Fruit fly (Drosophila melanogaster) whole organism, embryonic: Measurements from ENCODE around the gene Ssu72.

Experiments used
- Ada2b ChIP-seq: fragments of 200-800 bp; sonication (Bioruptor generic); IDR thresholded peaks from 2 replicates; pipeline ENCODE4 v1.3.6; 2022; ENCODE audit warnings: missing biosample characterization, missing genetic modification characterization
- Asciz ChIP-seq: fragments of 200-800 bp; sonication (Bioruptor generic); optimal IDR thresholded peaks from 2 replicates; lab custom pipeline; 2017; ENCODE audit warnings: missing biosample characterization, mild to moderate bottlenecking, missing genetic modification characterization, missing genetic modification reagents
- Atf-2 ChIP-seq: fragments of 200-800 bp; sonication (Bioruptor generic); optimal IDR thresholded peaks from 2 replicates; lab custom pipeline; 2016; ENCODE audit warnings: missing biosample characterization, missing genetic modification characterization
- Bteb2 ChIP-seq: fragments of 200-800 bp; sonication (Bioruptor generic); optimal IDR thresholded peaks from 2 replicates; lab custom pipeline; 2016; ENCODE audit warnings: missing biosample characterization, missing genetic modification characterization
- C15 ChIP-seq: fragments of 200-800 bp; sonication (Bioruptor generic); IDR thresholded peaks from 3 replicates; pipeline ENCODE4 v1.3.6; 2022; ENCODE audit warnings: missing biosample characterization, missing genetic modification characterization
- CG12236 ChIP-seq: fragments of 200-800 bp; sonication (Bioruptor generic); optimal IDR thresholded peaks from 2 replicates; lab custom pipeline; 2016; ENCODE audit warnings: missing biosample characterization, missing genetic modification characterization
- CG13287 ChIP-seq: fragments of 200-800 bp; sonication (Bioruptor generic); IDR thresholded peaks from 2 replicates; pipeline ENCODE4 v1.3.6; 2022; ENCODE audit warnings: missing biosample characterization, missing genetic modification characterization; ENCODE audit not compliant: partially characterized antibody
- CG13624 ChIP-seq: fragments of 200-800 bp; sonication (Bioruptor generic); optimal IDR thresholded peaks from 2 replicates; lab custom pipeline; 2016; ENCODE audit warnings: missing biosample characterization, missing genetic modification characterization
- CG13894 ChIP-seq: fragments of 200-800 bp; sonication (Bioruptor generic); optimal IDR thresholded peaks from 3 replicates; lab custom pipeline; 2018; ENCODE audit warnings: missing biosample characterization, mild to moderate bottlenecking, missing genetic modification characterization, moderate library complexity
- CG14860 ChIP-seq: fragments of 200-800 bp; sonication (Bioruptor generic); IDR thresholded peaks from 3 replicates; pipeline ENCODE4 v1.3.6; 2022; ENCODE audit warnings: missing biosample characterization, missing genetic modification characterization; ENCODE audit not compliant: partially characterized antibody
- CG1832 ChIP-seq: fragments of 200-800 bp; sonication (Bioruptor generic); optimal IDR thresholded peaks from 2 replicates; lab custom pipeline; 2017; ENCODE audit warnings: missing biosample characterization, mild to moderate bottlenecking, missing genetic modification characterization, inconsistent platforms
- CG2875 ChIP-seq: fragments of 200-800 bp; sonication (Bioruptor generic); optimal IDR thresholded peaks from 2 replicates; lab custom pipeline; 2017; ENCODE audit warnings: missing biosample characterization, mild to moderate bottlenecking, missing genetic modification characterization, missing genetic modification reagents
- CG42726 ChIP-seq: fragments of 200-800 bp; sonication (Bioruptor generic); IDR thresholded peaks from 2 replicates; pipeline ENCODE4 v1.3.6; 2022; ENCODE audit warnings: missing biosample characterization, missing genetic modification characterization; ENCODE audit not compliant: partially characterized antibody
- CG4282 ChIP-seq: fragments of 200-800 bp; sonication (Bioruptor generic); optimal IDR thresholded peaks from 2 replicates; lab custom pipeline; 2016; ENCODE audit warnings: missing biosample characterization, missing genetic modification characterization
- CG5245 ChIP-seq: fragments of 200-800 bp; sonication (Bioruptor generic); optimal IDR thresholded peaks from 3 replicates; lab custom pipeline; 2016; ENCODE audit warnings: missing biosample characterization, missing genetic modification characterization
- CG6683 ChIP-seq: fragments of 200-800 bp; sonication (Bioruptor generic); optimal IDR thresholded peaks from 2 replicates; lab custom pipeline; 2017; ENCODE audit warnings: missing biosample characterization, mild to moderate bottlenecking, missing genetic modification characterization, missing genetic modification reagents
- CG7372 ChIP-seq: fragments of 200-800 bp; sonication (Bioruptor generic); IDR thresholded peaks from 2 replicates; pipeline ENCODE4 v1.3.6; 2022; ENCODE audit warnings: missing biosample characterization, missing genetic modification characterization
- CG7556 ChIP-seq: fragments of 200-800 bp; sonication (Bioruptor generic); optimal IDR thresholded peaks from 2 replicates; lab custom pipeline; 2017; ENCODE audit warnings: missing biosample characterization, mild to moderate bottlenecking, missing genetic modification characterization
- CG7745 ChIP-seq: fragments of 200-800 bp; sonication (Bioruptor generic); optimal IDR thresholded peaks from 2 replicates; lab custom pipeline; 2018; ENCODE audit warnings: missing biosample characterization, mild to moderate bottlenecking, missing genetic modification characterization, moderate library complexity
- CG7786 ChIP-seq: fragments of 200-800 bp; sonication (Bioruptor generic); optimal IDR thresholded peaks from 2 replicates; lab custom pipeline; 2016; ENCODE audit warnings: missing biosample characterization, missing genetic modification characterization
- CG9797 ChIP-seq: fragments of 200-800 bp; sonication (Bioruptor generic); optimal IDR thresholded peaks from 3 replicates; lab custom pipeline; 2018; ENCODE audit warnings: missing biosample characterization, mild to moderate bottlenecking, missing genetic modification characterization
- D ChIP-seq, 2 experiments: fragments of 200-800 bp in 1 of 2; fragments of >200 bp in 1 of 2; sonication (Bioruptor generic) in 1 of 2; optimal IDR thresholded peaks; 2 replicates in 1 of 2; 3 replicates in 1 of 2; lab custom pipeline; 2017; ENCODE audit warnings: mild to moderate bottlenecking in 1 of 2, missing biosample characterization in 1 of 2, missing genetic modification characterization in 1 of 2, missing genetic modification reagents in 1 of 2
- Dip3 ChIP-seq: fragments of 200-800 bp; sonication (Bioruptor generic); optimal IDR thresholded peaks from 3 replicates; lab custom pipeline; 2016; ENCODE audit warnings: missing biosample characterization, missing genetic modification characterization
- Fer3 ChIP-seq: fragments of 200-800 bp; sonication (Bioruptor generic); optimal IDR thresholded peaks from 2 replicates; lab custom pipeline; 2018; ENCODE audit warnings: missing biosample characterization, mild to moderate bottlenecking, missing genetic modification characterization, moderate library complexity
- Hand ChIP-seq: fragments of 200-800 bp; sonication (Bioruptor generic); optimal IDR thresholded peaks from 2 replicates; lab custom pipeline; 2017; ENCODE audit warnings: mild to moderate bottlenecking, missing biosample characterization, missing genetic modification reagents, missing genetic modification characterization
- Hr78 ChIP-seq, 2 experiments: fragments of 200-800 bp in 1 of 2; fragments of >200 bp in 1 of 2; sonication (Bioruptor generic) in 1 of 2; optimal IDR thresholded peaks; 2 replicates each; lab custom pipeline; 2017 to 2019; ENCODE audit warnings: missing biosample characterization in 2 of 2, missing genetic modification characterization in 2 of 2, mild to moderate bottlenecking in 1 of 2, moderate library complexity in 1 of 2
- Hsf ChIP-seq: fragments of 200-800 bp; sonication (Bioruptor generic); optimal IDR thresholded peaks from 3 replicates; lab custom pipeline; 2016; ENCODE audit warnings: missing biosample characterization, missing genetic modification characterization
- Lpt ChIP-seq: fragments of >200 bp; optimal IDR thresholded peaks from 2 replicates; lab custom pipeline; 2018; ENCODE audit warnings: missing biosample characterization, missing genetic modification characterization
- Mad ChIP-seq: fragments of 200-800 bp; sonication (Bioruptor generic); optimal IDR thresholded peaks from 2 replicates; lab custom pipeline; 2016; ENCODE audit warnings: missing biosample characterization, missing genetic modification characterization
- NK7.1 ChIP-seq: fragments of 200-800 bp; sonication (Bioruptor generic); optimal IDR thresholded peaks from 3 replicates; lab custom pipeline; 2016; ENCODE audit warnings: missing biosample characterization, missing genetic modification characterization
- Nf-YC ChIP-seq: fragments of 200-800 bp; optimal IDR thresholded peaks from 3 replicates; lab custom pipeline; 2019; ENCODE audit warnings: missing biosample characterization, mild to moderate bottlenecking, missing genetic modification characterization, moderate library complexity
- Sry-β ChIP-seq: fragments of 200-800 bp; sonication (Bioruptor generic); optimal IDR thresholded peaks from 2 replicates; lab custom pipeline; 2018; ENCODE audit warnings: missing biosample characterization, mild to moderate bottlenecking, missing genetic modification characterization, moderate library complexity
- Tbp ChIP-seq: fragments of >200 bp; optimal IDR thresholded peaks from 2 replicates; lab custom pipeline; 2018; ENCODE audit warnings: missing biosample characterization, missing genetic modification characterization
- Usf ChIP-seq: fragments of 200-800 bp; sonication (Bioruptor generic); optimal IDR thresholded peaks from 2 replicates; lab custom pipeline; 2017; ENCODE audit warnings: missing genotype, missing biosample characterization, missing genetic modification characterization
- cato ChIP-seq: fragments of 200-800 bp; sonication (Bioruptor generic); optimal IDR thresholded peaks from 2 replicates; lab custom pipeline; 2016; ENCODE audit warnings: missing biosample characterization, missing genetic modification characterization, borderline replicate concordance
- dati ChIP-seq: fragments of 200-800 bp; sonication (Bioruptor generic); IDR thresholded peaks from 2 replicates; pipeline ENCODE4 v1.3.6; 2022; ENCODE audit warnings: missing biosample characterization, missing genetic modification characterization
- eyg ChIP-seq: fragments of 200-800 bp; sonication (Bioruptor generic); optimal IDR thresholded peaks from 3 replicates; lab custom pipeline; 2016; ENCODE audit warnings: missing biosample characterization, missing genetic modification characterization
- fru ChIP-seq: fragments of >200 bp; optimal IDR thresholded peaks from 2 replicates; lab custom pipeline; 2017
- gcm2 ChIP-seq: fragments of 200-800 bp; sonication (Bioruptor generic); optimal IDR thresholded peaks from 2 replicates; lab custom pipeline; 2016; ENCODE audit warnings: missing biosample characterization, missing genetic modification characterization
- lilli ChIP-seq: fragments of 200-800 bp; sonication (Bioruptor generic); optimal IDR thresholded peaks from 3 replicates; lab custom pipeline; 2016; ENCODE audit warnings: missing biosample characterization, missing genetic modification characterization
- lov ChIP-seq, 2 experiments: fragments of 200-800 bp in 1 of 2; fragments of >200 bp in 1 of 2; sonication (Bioruptor generic) in 1 of 2; IDR thresholded peaks in 1 of 2; optimal IDR thresholded peaks in 1 of 2; 2 replicates in 1 of 2; 3 replicates in 1 of 2; pipeline versions ENCODE4 v1.3.6 to Lab custom; 2017 to 2022; ENCODE audit warnings: missing biosample characterization in 1 of 2, missing genetic modification characterization in 1 of 2
- mld ChIP-seq: fragments of 200-800 bp; sonication (Bioruptor generic); IDR thresholded peaks from 3 replicates; pipeline ENCODE4 v1.3.6; 2022; ENCODE audit warnings: missing biosample characterization, missing genetic modification characterization; ENCODE audit not compliant: partially characterized antibody
- seq ChIP-seq: fragments of 200-800 bp; sonication (Bioruptor generic); IDR thresholded peaks from 2 replicates; pipeline ENCODE4 v1.3.6; 2022; ENCODE audit warnings: missing biosample characterization, missing genetic modification characterization
- sqz ChIP-seq: fragments of 200-800 bp; sonication (Bioruptor generic); optimal IDR thresholded peaks from 3 replicates; lab custom pipeline; 2018; ENCODE audit warnings: missing biosample characterization, mild to moderate bottlenecking, missing genetic modification characterization
- ssp ChIP-seq: fragments of 200-800 bp; sonication (Bioruptor generic); IDR thresholded peaks from 2 replicates; pipeline ENCODE4 v1.3.6; 2022; ENCODE audit warnings: missing biosample characterization, missing genetic modification characterization
- vfl ChIP-seq: fragments of 200-800 bp; sonication (Bioruptor generic); optimal IDR thresholded peaks from 2 replicates; lab custom pipeline; 2016; ENCODE audit warnings: missing biosample characterization, missing genetic modification characterization
- vnd ChIP-seq: fragments of 200-800 bp; sonication (Bioruptor generic); IDR thresholded peaks from 3 replicates; pipeline ENCODE4 v1.3.6; 2022; ENCODE audit warnings: missing biosample characterization, missing genetic modification characterization; ENCODE audit not compliant: partially characterized antibody
- wek ChIP-seq: fragments of 200-800 bp; sonication (Bioruptor generic); optimal IDR thresholded peaks from 3 replicates; lab custom pipeline; 2018; ENCODE audit warnings: missing biosample characterization, mild to moderate bottlenecking, missing genetic modification characterization, moderate library complexity

Ssu72 gene

dm6 chrX:19683040-19683875, 18.9 kb downstream of the Ssu72 start, which contains the start of the genes dome and Ubqn (continued):
- TF ChIP-seq lov (optimal IDR thresholded peaks at IDR 0.05; lab: Kevin White, UChicago) (no peak), lov (GFP tag; IDR thresholded peaks at IDR 0.05; lab: Robert Waterston, UW) (no peak), gcm2 (GFP tag; lab: Kevin White, UChicago) (no peak), Mad (GFP tag; lab: Kevin White, UChicago) (no peak), fru (lab: Kevin White, UChicago) (no peak), Hr78 (GFP tag; optimal IDR thresholded peaks at IDR 0.05; lab: Kevin White, UChicago) (no peak), CG7745 (no peak), seq (GFP tag; lab: Robert Waterston, UW) (no peak), CG14860 (GFP tag; lab: Robert Waterston, UW) (peak; percentile 95), Sry-β (GFP tag; lab: Kevin White, UChicago) (peak; percentile 58), Ada2b (no peak), CG13894 (peak; percentile 33), CG13287 (peak; percentile 90), vnd (GFP tag; lab: Robert Waterston, UW) (peak; percentile 96), CG4282 (GFP tag; lab: Kevin White, UChicago) (no peak), ssp (GFP tag; lab: Robert Waterston, UW) (no peak; the same call in 1 of the 2 replicates), Usf (no peak), Bteb2 (GFP tag; lab: Kevin White, UChicago) (no peak), Fer3 (tag; lab: Kevin White, UChicago) (no peak), CG12236 (GFP tag; lab: Kevin White, UChicago) (peak; percentile 22), Asciz (GFP tag; lab: Kevin White, UChicago) (no peak), NK7.1 (GFP tag; lab: Kevin White, UChicago) (no peak), mld (peak; percentile 68; the same call in 2 of the 3 replicates), CG7556 (GFP tag; lab: Kevin White, UChicago) (no peak), Tbp (GFP tag; lab: Kevin White, UChicago) (no peak), CG7372 (GFP tag; lab: Robert Waterston, UW) (no peak), cato (GFP tag; lab: Kevin White, UChicago) (no peak), Hsf (GFP tag; lab: Kevin White, UChicago) (peak; percentile 12), D (optimal IDR thresholded peaks at IDR 0.05; lab: Kevin White, UChicago) (peak; percentile 45), D (GFP tag; optimal IDR thresholded peaks at IDR 0.05; lab: Kevin White, UChicago) (no peak), CG7786 (no peak), wek (GFP tag; lab: Kevin White, UChicago) (peak; percentile 2), Nf-YC (tag; lab: Kevin White, UChicago) (peak; percentile 53), C15 (GFP tag; lab: Robert Waterston, UW) (no peak), CG42726 (peak; percentile 65; the same call in 1 of the 2 replicates), sqz (no peak), dati (GFP tag; lab: Robert Waterston, UW) (no peak), CG9797 (GFP tag; lab: Kevin White, UChicago) (peak; percentile 98), Dip3 (GFP tag; lab: Kevin White, UChicago) (peak; percentile 36), Atf-2 (GFP tag; lab: Kevin White, UChicago) (no peak), CG6683 (GFP tag; lab: Kevin White, UChicago) (no peak), CG13624 (GFP tag; lab: Kevin White, UChicago) (peak; percentile 56), CG5245 (GFP tag; lab: Kevin White, UChicago) (no peak), CG1832 (peak; percentile 92), Lpt (no peak), eyg (GFP tag; lab: Kevin White, UChicago) (no peak), CG2875 (GFP tag; lab: Kevin White, UChicago) (no peak), Hand (GFP tag; lab: Kevin White, UChicago) (peak; percentile 30), vfl (no peak), lilli (peak; percentile 31)
